Worm (Caenorhabditis elegans): ENCODE measurements around the gene fbxb-84.

Gene fbxb-84

ce11 chrIII:146369-146768, at the start of gene fbxb-84:
Gene fbxb-84 (minus strand): TSS chrIII:146469.
- TF ChIP-seq vab-7 (GFP tag; IDR thresholded peaks at IDR 0.05) (no peak), mdt-29 (GFP tag; IDR thresholded peaks at IDR 0.05) (no peak), egl-43 (GFP tag; IDR thresholded peaks at IDR 0.05) (no peak), dmd-9 (GFP tag; IDR thresholded peaks at IDR 0.05) (no peak), spr-1 (tag; optimal IDR thresholded peaks at IDR 0.05) (no peak), aha-1 (tag) (no peak), egl-27 (tag; optimal IDR thresholded peaks at IDR 0.05) (no peak), zag-1 (tag; optimal IDR thresholded peaks at IDR 0.05) (no peak), pha-4 (GFP tag; IDR thresholded peaks at IDR 0.05) (no peak), pha-4 (tag; optimal IDR thresholded peaks at IDR 0.05) (no peak), ztf-7 (tag; optimal IDR thresholded peaks at IDR 0.05) (no peak), snpc-1.2 (GFP tag; IDR thresholded peaks at IDR 0.05) (no peak), F44E2.7 (GFP tag; IDR thresholded peaks at IDR 0.05) (no peak), ceh-32 (tag; optimal IDR thresholded peaks at IDR 0.05; ENCODE audit: poor library complexity) (no peak), unc-130 (GFP tag; optimal IDR thresholded peaks at IDR 0.05) (no peak), aly-2 (tag; optimal IDR thresholded peaks at IDR 0.05) (no peak), daf-8 (GFP tag; IDR thresholded peaks at IDR 0.05) (no peak), mes-2 (tag; optimal IDR thresholded peaks at IDR 0.05; ENCODE audit: poor library complexity, severe bottlenecking) (no peak), ztf-11 (tag; optimal IDR thresholded peaks at IDR 0.05) (no peak), D1046.2 (GFP tag; IDR thresholded peaks at IDR 0.05) (no peak), ZK337.2 (GFP tag; IDR thresholded peaks at IDR 0.05) (no peak)

- no peak for TF ChIP-seq zip-11 (GFP tag; IDR thresholded peaks at IDR 0.05)
- no peak for TF ChIP-seq Y5F2A.4 (GFP tag; optimal IDR thresholded peaks at IDR 0.05)
- no peak for TF ChIP-seq Y105C5A.15 (GFP tag; IDR thresholded peaks at IDR 0.05)
- TF ChIP-seq nhr-6 (tag; optimal IDR thresholded peaks at IDR 0.05): no peak
- no peak for TF ChIP-seq lin-13 (GFP tag; optimal IDR thresholded peaks at IDR 0.05)
- no peak for TF ChIP-seq Y75B8A.6 (GFP tag; IDR thresholded peaks at IDR 0.05)
- no peak for TF ChIP-seq attf-4 (tag; optimal IDR thresholded peaks at IDR 0.05)
- no peak for TF ChIP-seq mxl-3 (GFP tag; optimal IDR thresholded peaks at IDR 0.05)
- no peak for TF ChIP-seq ceh-62 (tag; optimal IDR thresholded peaks at IDR 0.05)
- no peak for TF ChIP-seq nhr-111 (GFP tag; optimal IDR thresholded peaks at IDR 0.05)
Observed at ce11 chrIII:194160-194559, 47.9 kb upstream of the fbxb-84 start, which contains the start of gene F40G9.17. Gene F40G9.17 (plus strand): TSS chrIII:194460.

- no peak for TF ChIP-seq nhr-76 (tag; optimal IDR thresholded peaks at IDR 0.05)
- TF ChIP-seq Y48G9A.11 (GFP tag; IDR thresholded peaks at IDR 0.05): no peak
- no peak for TF ChIP-seq zip-11 (GFP tag; IDR thresholded peaks at IDR 0.05)
- TF ChIP-seq lin-29 (GFP tag; IDR thresholded peaks at IDR 0.05): no peak
- no peak for TF ChIP-seq mdl-1 (tag; optimal IDR thresholded peaks at IDR 0.05)
- TF ChIP-seq D1046.2 (GFP tag; IDR thresholded peaks at IDR 0.05): no peak
- TF ChIP-seq lin-39 (tag; optimal IDR thresholded peaks at IDR 0.05): no peak
Observed at ce11 chrIII:191803-192202, 45.5 kb upstream of the fbxb-84 start, which contains the start of gene sec-20. Gene sec-20 (plus strand): TSS chrIII:192103.

ce11 chrIII:190686-191085, 44.4 kb upstream of the fbxb-84 start, which contains the start of gene cox-17:
Gene cox-17 (plus strand): TSS chrIII:190986.
- TF ChIP-seq F44E2.7 (GFP tag; IDR thresholded peaks at IDR 0.05) (no peak), nhr-42 (GFP tag; IDR thresholded peaks at IDR 0.05) (peak; percentile 12; the same call in 1 of the 2 replicates), lin-15B (tag; optimal IDR thresholded peaks at IDR 0.05) (no peak)
